Fruit fly (Drosophila melanogaster): Measurements from ENCODE around the gene CG14856.

dm6 chr3R:14754360-14754759 lies 44.4 kb upstream of the CG14856 start, which contains the start of gene CG7362:
- TF ChIP-seq EcR (GFP tag; optimal IDR thresholded peaks at IDR 0.05) = no peak
- no peak for TF ChIP-seq Dll (optimal IDR thresholded peaks at IDR 0.05)
- no peak for TF ChIP-seq CG8478 (optimal IDR thresholded peaks at IDR 0.05)
- TF ChIP-seq psq (optimal IDR thresholded peaks at IDR 0.05) = no peak
- no peak for TF ChIP-seq usp (GFP tag; optimal IDR thresholded peaks at IDR 0.05)
- no peak for TF ChIP-seq pan (optimal IDR thresholded peaks at IDR 0.05)

All from whole organism.